Worm (Caenorhabditis elegans) whole organism, L2 larva: ENCODE results near the gene glr-6.
"Not testable (repeated sequence)": the region's sequence is repeated elsewhere in the genome, so short reads cannot be mapped to it uniquely, and the experiment has no call there.

Source experiments
- C34F6.9 ChIP-seq: fragments of 150-350 bp; optimal IDR thresholded peaks from 2 replicates; lab custom pipeline; 2014; ENCODE audit warnings: missing biosample characterization, missing genetic modification characterization
- F13H6.1 ChIP-seq: sonication (generic microtip); optimal IDR thresholded peaks from 2 replicates; lab custom pipeline; 2016; ENCODE audit warnings: missing genetic modification characterization, missing compliant biosample characterization
- R02D3.7 ChIP-seq: fragments of 150-350 bp; optimal IDR thresholded peaks from 2 replicates; lab custom pipeline; 2014; ENCODE audit warnings: missing biosample characterization, missing genetic modification characterization
- Y55F3AM.14 ChIP-seq: fragments of 200-800 bp; sonication (Bioruptor generic); optimal IDR thresholded peaks from 2 replicates; lab custom pipeline; 2018; ENCODE audit warnings: mild to moderate bottlenecking, missing genetic modification characterization, missing compliant biosample characterization
- ZK546.5 ChIP-seq: sonication (generic microtip); optimal IDR thresholded peaks from 2 replicates; lab custom pipeline; 2017; ENCODE audit warnings: missing biosample characterization, missing genetic modification characterization
- aly-2 ChIP-seq: fragments of 150-350 bp; optimal IDR thresholded peaks from 2 replicates; lab custom pipeline; 2014; ENCODE audit warnings: missing biosample characterization, missing genetic modification characterization
- ama-1 ChIP-seq: fragments of 150-350 bp; optimal IDR thresholded peaks from 2 replicates; lab custom pipeline; 2018; ENCODE audit warnings: inconsistent platforms
- blmp-1 ChIP-seq: sonication (generic microtip); optimal IDR thresholded peaks from 2 replicates; lab custom pipeline; 2017; ENCODE audit warnings: missing genetic modification characterization, mild to moderate bottlenecking, missing compliant biosample characterization, antibody characterized with exemption, moderate library complexity; ENCODE audit not compliant: insufficient read depth
- ceh-16 ChIP-seq: fragments of 150-350 bp; optimal IDR thresholded peaks from 2 replicates; lab custom pipeline; 2014; ENCODE audit warnings: missing biosample characterization, missing genetic modification characterization
- ceh-82 ChIP-seq: fragments of 150-350 bp; optimal IDR thresholded peaks from 2 replicates; lab custom pipeline; 2014; ENCODE audit warnings: missing biosample characterization, missing genetic modification characterization
- crh-2 ChIP-seq: sonication (generic microtip); optimal IDR thresholded peaks from 2 replicates; lab custom pipeline; 2017; ENCODE audit warnings: missing biosample characterization, missing genetic modification characterization
- egl-27 ChIP-seq: sonication (generic microtip); optimal IDR thresholded peaks from 3 replicates; lab custom pipeline; 2017; ENCODE audit warnings: missing biosample characterization, missing genetic modification reagents, missing genetic modification characterization
- elt-1 ChIP-seq: fragments of 150-350 bp; optimal IDR thresholded peaks from 2 replicates; lab custom pipeline; 2014; ENCODE audit warnings: missing biosample characterization, missing genetic modification characterization
- elt-3 ChIP-seq: sonication (generic microtip); optimal IDR thresholded peaks from 2 replicates; lab custom pipeline; 2017; ENCODE audit warnings: missing biosample characterization, missing genetic modification characterization
- fos-1 ChIP-seq: fragments of 150-350 bp; optimal IDR thresholded peaks from 2 replicates; lab custom pipeline; 2014; ENCODE audit warnings: missing biosample characterization, missing genetic modification characterization
- lin-11 ChIP-seq: fragments of 150-350 bp; sonication (generic microtip); optimal IDR thresholded peaks from 2 replicates; lab custom pipeline; 2014; ENCODE audit warnings: missing biosample characterization, missing genetic modification characterization, inconsistent platforms, mixed read lengths
- lin-13 ChIP-seq: fragments of 150-350 bp; optimal IDR thresholded peaks from 2 replicates; lab custom pipeline; 2014; ENCODE audit warnings: missing biosample characterization, missing genetic modification reagents, missing genetic modification characterization
- lin-39 ChIP-seq: fragments of 150-350 bp; optimal IDR thresholded peaks from 2 replicates; lab custom pipeline; 2014; ENCODE audit warnings: missing biosample characterization, missing genetic modification reagents, missing genetic modification characterization
- mab-5 ChIP-seq: fragments of 150-350 bp; optimal IDR thresholded peaks from 2 replicates; lab custom pipeline; 2014; ENCODE audit warnings: missing biosample characterization, missing genetic modification characterization
- mbf-1 ChIP-seq: sonication (generic microtip); optimal IDR thresholded peaks from 2 replicates; lab custom pipeline; 2017; ENCODE audit warnings: missing biosample characterization, missing genetic modification characterization
- mdl-1 ChIP-seq, 2 experiments: fragments of 150-350 bp in 1 of 2; sonication (generic microtip) in 1 of 2; optimal IDR thresholded peaks; 2 replicates each; lab custom pipeline; 2017; ENCODE audit warnings: missing biosample characterization in 2 of 2, missing genetic modification characterization in 2 of 2
- nhr-10 ChIP-seq: sonication (generic microtip); optimal IDR thresholded peaks from 2 replicates; lab custom pipeline; 2017; ENCODE audit warnings: missing biosample characterization, missing genetic modification characterization
- nhr-11 ChIP-seq: fragments of 150-350 bp; optimal IDR thresholded peaks from 2 replicates; lab custom pipeline; 2014; ENCODE audit warnings: missing biosample characterization, missing genetic modification characterization
- nhr-12 ChIP-seq: fragments of 150-350 bp; optimal IDR thresholded peaks from 2 replicates; lab custom pipeline; 2014; ENCODE audit warnings: missing biosample characterization, missing genetic modification characterization
- nhr-129 ChIP-seq: fragments of 150-350 bp; optimal IDR thresholded peaks from 2 replicates; lab custom pipeline; 2014; ENCODE audit warnings: missing biosample characterization, missing genetic modification characterization
- nhr-21 ChIP-seq: fragments of 150-350 bp; optimal IDR thresholded peaks from 2 replicates; lab custom pipeline; 2014; ENCODE audit warnings: missing biosample characterization, missing genetic modification characterization
- nhr-23 ChIP-seq: fragments of 150-350 bp; optimal IDR thresholded peaks from 2 replicates; lab custom pipeline; 2014; ENCODE audit warnings: missing biosample characterization, missing genetic modification reagents, missing genetic modification characterization
- nhr-237 ChIP-seq: fragments of 150-350 bp; optimal IDR thresholded peaks from 2 replicates; lab custom pipeline; 2014; ENCODE audit warnings: missing biosample characterization, missing genetic modification characterization
- nhr-25 ChIP-seq: fragments of 150-350 bp; sonication (generic microtip); optimal IDR thresholded peaks from 3 replicates; lab custom pipeline; 2014; ENCODE audit warnings: missing biosample characterization, missing genetic modification characterization
- nhr-6 ChIP-seq: fragments of 150-350 bp; optimal IDR thresholded peaks from 2 replicates; lab custom pipeline; 2014; ENCODE audit warnings: missing biosample characterization, missing genetic modification characterization
- nhr-77 ChIP-seq: fragments of 150-350 bp; optimal IDR thresholded peaks from 2 replicates; lab custom pipeline; 2014; ENCODE audit warnings: missing biosample characterization, missing genetic modification characterization
- peb-1 ChIP-seq: fragments of 150-350 bp; optimal IDR thresholded peaks from 2 replicates; lab custom pipeline; 2014; ENCODE audit warnings: missing biosample characterization, missing genetic modification characterization
- sem-4 ChIP-seq: fragments of 150-350 bp; optimal IDR thresholded peaks from 2 replicates; lab custom pipeline; 2014; ENCODE audit warnings: missing biosample characterization, missing genetic modification reagents, missing genetic modification characterization
- skn-1 ChIP-seq: sonication (generic microtip); optimal IDR thresholded peaks from 2 replicates; lab custom pipeline; 2017; ENCODE audit warnings: missing biosample characterization, missing genetic modification characterization
- sma-3 ChIP-seq: sonication (generic microtip); optimal IDR thresholded peaks from 2 replicates; lab custom pipeline; 2016; ENCODE audit warnings: missing genetic modification reagents, missing genetic modification characterization, missing compliant biosample characterization
- sma-9 ChIP-seq, 2 experiments: fragments of 150-350 bp in 1 of 2; sonication (generic microtip) in 1 of 2; optimal IDR thresholded peaks; 2 replicates each; lab custom pipeline; 2014 to 2016; ENCODE audit warnings: missing genetic modification characterization in 2 of 2, mild to moderate bottlenecking in 1 of 2, missing biosample characterization in 1 of 2, missing compliant biosample characterization in 1 of 2, missing genetic modification reagents in 1 of 2, moderate library complexity in 1 of 2
- snpc-4 ChIP-seq: fragments of 150-350 bp; optimal IDR thresholded peaks from 2 replicates; lab custom pipeline; 2014; ENCODE audit warnings: missing biosample characterization, missing genetic modification characterization
- unc-39 ChIP-seq: fragments of 150-350 bp; optimal IDR thresholded peaks from 2 replicates; lab custom pipeline; 2014; ENCODE audit warnings: missing biosample characterization, missing genetic modification characterization
- unc-55 ChIP-seq: fragments of 150-350 bp; sonication (generic microtip); optimal IDR thresholded peaks from 3 replicates; lab custom pipeline; 2014; ENCODE audit warnings: missing biosample characterization, missing genetic modification reagents, missing genetic modification characterization
- unc-62 ChIP-seq: fragments of 150-350 bp; optimal IDR thresholded peaks from 2 replicates; lab custom pipeline; 2014; ENCODE audit warnings: missing biosample characterization, missing genetic modification reagents, missing genetic modification characterization
- zag-1 ChIP-seq: fragments of 150-350 bp; optimal IDR thresholded peaks from 2 replicates; lab custom pipeline; 2014; ENCODE audit warnings: missing biosample characterization, missing genetic modification characterization
- ztf-1 ChIP-seq: fragments of 200-800 bp; sonication (Bioruptor generic); conservative IDR thresholded peaks from 2 replicates; pipeline ENCODE4 v1.3.6; 2022; ENCODE audit warnings: missing genetic modification characterization, missing compliant biosample characterization
- ztf-11 ChIP-seq: sonication (generic microtip); optimal IDR thresholded peaks from 2 replicates; lab custom pipeline; 2017; ENCODE audit warnings: missing biosample characterization, missing genetic modification characterization
- ztf-4 ChIP-seq: fragments of 150-350 bp; optimal IDR thresholded peaks from 2 replicates; lab custom pipeline; 2014; ENCODE audit warnings: missing biosample characterization, missing genetic modification characterization

Gene glr-6

DNA sequence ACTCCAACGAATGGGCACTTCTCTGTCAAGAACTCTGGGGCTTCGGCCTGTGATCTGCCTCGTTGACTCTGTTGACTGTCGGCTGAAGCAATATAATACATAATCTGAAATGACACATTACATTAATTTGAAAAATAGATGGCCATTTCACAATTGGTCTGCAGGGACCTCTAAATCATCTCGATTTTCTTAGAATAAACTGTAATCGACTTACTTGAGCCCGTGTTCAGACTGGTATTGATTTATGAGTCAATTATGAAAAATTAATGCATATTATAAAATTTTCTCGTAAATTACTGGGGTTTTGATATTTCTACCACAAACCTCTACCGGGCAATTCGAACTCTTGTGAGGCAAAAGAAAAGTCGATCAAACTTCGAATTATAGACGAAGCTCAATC, 28.1 kb upstream of the glr-6 start, which contains the start of gene C53B7.6:
Gene C53B7.6 (minus strand): TSS at position 101 of the 400 bp plus-strand sequence.
- not testable (repeated sequence) for TF ChIP-seq nhr-237; F13H6.1 (tag; lab: Kevin White, UChicago); ztf-1

DNA sequence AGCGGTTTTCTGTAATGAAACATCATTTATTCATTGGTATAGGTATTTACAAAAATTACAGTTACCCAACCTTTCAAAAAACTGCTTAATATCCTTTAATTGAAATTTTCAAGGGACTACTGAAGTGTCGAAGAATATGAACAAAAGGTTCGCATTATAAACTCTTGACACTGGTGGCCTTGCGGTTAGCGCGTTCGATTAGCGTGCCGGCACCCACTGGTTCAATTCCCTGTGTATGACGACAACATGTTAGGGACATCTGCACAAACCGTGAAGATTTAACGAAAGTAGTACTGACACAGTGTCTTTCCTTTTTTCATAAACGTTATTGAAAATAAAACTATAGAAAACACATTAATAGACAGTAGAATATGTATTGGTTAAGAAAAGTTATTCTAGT, 27.2 kb upstream of the glr-6 start:
- TF ChIP-seq sma-9 (GFP tag; optimal IDR thresholded peaks at IDR 0.05; lab: Kevin White, UChicago) (peak; percentile 82), sma-9 (tag; optimal IDR thresholded peaks at IDR 0.05; lab: Kevin White, UChicago) (no peak), ceh-16 (tag; lab: Kevin White, UChicago) (no peak), lin-39 (tag; lab: Kevin White, UChicago) (no peak), ztf-4 (tag; lab: Kevin White, UChicago) (no peak), nhr-77 (tag; lab: Kevin White, UChicago) (no peak), nhr-23 (tag; lab: Kevin White, UChicago) (no peak), snpc-4 (tag; lab: Kevin White, UChicago) (no peak), ama-1 (lab: Kevin White, UChicago) (no peak), elt-1 (tag; lab: Kevin White, UChicago) (no peak), unc-55 (GFP tag; lab: Kevin White, UChicago) (no peak), lin-13 (GFP tag; lab: Kevin White, UChicago) (peak; percentile 31), ztf-1 (no peak), aly-2 (tag; lab: Kevin White, UChicago) (no peak), nhr-11 (tag; lab: Kevin White, UChicago) (no peak), C34F6.9 (tag; lab: Kevin White, UChicago) (peak; percentile 10), blmp-1 (tag; lab: Kevin White, UChicago) (no peak), zag-1 (tag; lab: Kevin White, UChicago) (no peak), elt-3 (tag; lab: Kevin White, UChicago) (no peak), peb-1 (tag; lab: Kevin White, UChicago) (no peak), egl-27 (peak; percentile 47), lin-11 (no peak), unc-62 (GFP tag; lab: Kevin White, UChicago) (no peak), mab-5 (tag; lab: Kevin White, UChicago) (no peak), sma-3 (GFP tag; lab: Kevin White, UChicago) (peak; percentile 63), crh-2 (tag; lab: Kevin White, UChicago) (peak; percentile 66), nhr-12 (tag; lab: Kevin White, UChicago) (no peak), nhr-6 (tag; lab: Kevin White, UChicago) (no peak), Y55F3AM.14 (GFP tag; lab: Kevin White, UChicago) (peak; percentile 62), ceh-82 (no peak), unc-39 (tag; lab: Kevin White, UChicago) (no peak), nhr-10 (tag; lab: Kevin White, UChicago) (no peak), mdl-1 (tag; optimal IDR thresholded peaks at IDR 0.05; lab: Kevin White, UChicago) (no peak), F13H6.1 (tag; lab: Kevin White, UChicago) (peak; percentile 40), skn-1 (tag; lab: Kevin White, UChicago) (no peak), R02D3.7 (tag; lab: Kevin White, UChicago) (no peak), ztf-11 (no peak), fos-1 (tag; lab: Kevin White, UChicago) (peak; percentile 59), nhr-25 (no peak), nhr-21 (tag; lab: Kevin White, UChicago) (peak; percentile 11), sem-4 (no peak), mbf-1 (no peak), ZK546.5 (tag; lab: Kevin White, UChicago) (no peak), nhr-129 (tag; lab: Kevin White, UChicago) (peak; percentile 66)
